Fruit fly (Drosophila melanogaster): ENCODE measurements around the gene InR.

InR gene

dm6 chr3R:21599642-21600041, 19.5 kb downstream of the InR start (continued):
- TF ChIP-seq CG3032 (tag; optimal IDR thresholded peaks at IDR 0.05) (peak; percentile 12), Ets96B (tag; optimal IDR thresholded peaks at IDR 0.05) (no peak), Smox (GFP tag; optimal IDR thresholded peaks at IDR 0.05) (no peak), CG3919 (GFP tag; optimal IDR thresholded peaks at IDR 0.05) (peak; percentile 60), CG34406 (GFP tag; optimal IDR thresholded peaks at IDR 0.05) (no peak), CG11294 (GFP tag; IDR thresholded peaks at IDR 0.05) (no peak), Sox15 (GFP tag; optimal IDR thresholded peaks at IDR 0.05) (no peak), Sox102F (GFP tag; optimal IDR thresholded peaks at IDR 0.05) (peak; percentile 21)

dm6 chr3R:21598605-21599004, 20.5 kb downstream of the InR start:
- no peak for TF ChIP-seq Eip75B (GFP tag; optimal IDR thresholded peaks at IDR 0.05)
- TF ChIP-seq CG4318 (GFP tag; optimal IDR thresholded peaks at IDR 0.05), result no peak
- TF ChIP-seq OdsH (GFP tag; optimal IDR thresholded peaks at IDR 0.05), result no peak
- no peak for TF ChIP-seq Sox14 (GFP tag; optimal IDR thresholded peaks at IDR 0.05)
- no peak for TF ChIP-seq CG11762 (GFP tag; optimal IDR thresholded peaks at IDR 0.05; ENCODE audit: insufficient read depth)
- TF ChIP-seq Blimp-1 (GFP tag; optimal IDR thresholded peaks at IDR 0.05), result no peak
- no peak for TF ChIP-seq topi (GFP tag; optimal IDR thresholded peaks at IDR 0.05)
- TF ChIP-seq Eip78C (GFP tag), result peak; percentile 9
- no peak for TF ChIP-seq Met (GFP tag; optimal IDR thresholded peaks at IDR 0.05)
- TF ChIP-seq svp (GFP tag), result peak; percentile 44
- no peak for TF ChIP-seq dac (GFP tag; optimal IDR thresholded peaks at IDR 0.05)
- no peak for TF ChIP-seq fkh (GFP tag; optimal IDR thresholded peaks at IDR 0.05)
- TF ChIP-seq CG6792 (GFP tag; optimal IDR thresholded peaks at IDR 0.05), result no peak
- TF ChIP-seq CG6276 (GFP tag; optimal IDR thresholded peaks at IDR 0.05), result peak; percentile 2
- no peak for TF ChIP-seq CG32006 (GFP tag; optimal IDR thresholded peaks at IDR 0.05)
- TF ChIP-seq CG8319 (GFP tag; optimal IDR thresholded peaks at IDR 0.05), result no peak
- TF ChIP-seq CG6163 (GFP tag; IDR thresholded peaks at IDR 0.05), result no peak
- 0 out of 3 replicates have a peak, but pooled peaks have one; percentile 25 for TF ChIP-seq eg (GFP tag; IDR thresholded peaks at IDR 0.05)
- TF ChIP-seq Hr4 (GFP tag; optimal IDR thresholded peaks at IDR 0.05), result no peak

dm6 chr3R:21597877-21598276, 21.2 kb downstream of the InR start:
- TF ChIP-seq CG8632 (GFP tag; optimal IDR thresholded peaks at IDR 0.05) (peak; percentile 19), Sox102F (GFP tag; optimal IDR thresholded peaks at IDR 0.05) (peak; percentile 11), CG9139 (GFP tag; optimal IDR thresholded peaks at IDR 0.05) (no peak), net (GFP tag; optimal IDR thresholded peaks at IDR 0.05) (peak; percentile 4), topi (GFP tag; optimal IDR thresholded peaks at IDR 0.05) (peak; percentile 43), lz (GFP tag; optimal IDR thresholded peaks at IDR 0.05) (peak; percentile 54), Gug (GFP tag; IDR thresholded peaks at IDR 0.05) (peak; percentile 71), dac (GFP tag; optimal IDR thresholded peaks at IDR 0.05) (peak; percentile 42), fd59A (GFP tag; optimal IDR thresholded peaks at IDR 0.05) (peak; percentile 5), Ets96B (tag; optimal IDR thresholded peaks at IDR 0.05) (no peak), CG16779 (tag; optimal IDR thresholded peaks at IDR 0.05) (peak; percentile 9), Eip93F (GFP tag; optimal IDR thresholded peaks at IDR 0.05) (no peak), CG3032 (tag; optimal IDR thresholded peaks at IDR 0.05) (peak; percentile 49), vri (GFP tag; optimal IDR thresholded peaks at IDR 0.05) (no peak), Smox (GFP tag; optimal IDR thresholded peaks at IDR 0.05) (peak; percentile 13), salr (GFP tag; optimal IDR thresholded peaks at IDR 0.05) (peak; percentile 23 to 34), CG6276 (GFP tag; optimal IDR thresholded peaks at IDR 0.05) (peak; percentile 9), CG11762 (GFP tag; optimal IDR thresholded peaks at IDR 0.05; ENCODE audit: insufficient read depth) (no peak), CG10631 (GFP tag; optimal IDR thresholded peaks at IDR 0.05) (peak; percentile 47), Hr4 (GFP tag; optimal IDR thresholded peaks at IDR 0.05) (peak; percentile 66), CG8319 (GFP tag; optimal IDR thresholded peaks at IDR 0.05) (no peak), acj6 (GFP tag; optimal IDR thresholded peaks at IDR 0.05) (peak; percentile 35), Eip78C (GFP tag) (peak; percentile 90), CG4318 (GFP tag; optimal IDR thresholded peaks at IDR 0.05) (peak; percentile 64), dsx (GFP tag; optimal IDR thresholded peaks at IDR 0.05; ENCODE audit: poor library complexity, severe bottlenecking) (peak; percentile 49), eg (GFP tag; IDR thresholded peaks at IDR 0.05) (peak; percentile 77), Met (GFP tag; optimal IDR thresholded peaks at IDR 0.05) (peak; percentile 28), esn (GFP tag; optimal IDR thresholded peaks at IDR 0.05) (peak; percentile 33), ss (GFP tag; optimal IDR thresholded peaks at IDR 0.05) (peak; percentile 3 to 37), Sox14 (GFP tag; optimal IDR thresholded peaks at IDR 0.05) (peak; percentile 42), CG11294 (GFP tag; IDR thresholded peaks at IDR 0.05) (peak; percentile 33; the same call in 1 of the 2 replicates), CG8119 (GFP tag; IDR thresholded peaks at IDR 0.05) (peak; percentile 82), cyc (GFP tag; optimal IDR thresholded peaks at IDR 0.05) (peak; percentile 21), CG34406 (GFP tag; optimal IDR thresholded peaks at IDR 0.05) (no peak), OdsH (GFP tag; optimal IDR thresholded peaks at IDR 0.05) (peak; percentile 46), Hr39 (GFP tag; optimal IDR thresholded peaks at IDR 0.05) (peak; percentile 42), CG11902 (GFP tag; optimal IDR thresholded peaks at IDR 0.05) (no peak)

Measured in whole organism, prepupa.